Worm (Caenorhabditis elegans): Measurements from ENCODE around the gene K02D10.3.

K02D10.3 gene

DNA sequence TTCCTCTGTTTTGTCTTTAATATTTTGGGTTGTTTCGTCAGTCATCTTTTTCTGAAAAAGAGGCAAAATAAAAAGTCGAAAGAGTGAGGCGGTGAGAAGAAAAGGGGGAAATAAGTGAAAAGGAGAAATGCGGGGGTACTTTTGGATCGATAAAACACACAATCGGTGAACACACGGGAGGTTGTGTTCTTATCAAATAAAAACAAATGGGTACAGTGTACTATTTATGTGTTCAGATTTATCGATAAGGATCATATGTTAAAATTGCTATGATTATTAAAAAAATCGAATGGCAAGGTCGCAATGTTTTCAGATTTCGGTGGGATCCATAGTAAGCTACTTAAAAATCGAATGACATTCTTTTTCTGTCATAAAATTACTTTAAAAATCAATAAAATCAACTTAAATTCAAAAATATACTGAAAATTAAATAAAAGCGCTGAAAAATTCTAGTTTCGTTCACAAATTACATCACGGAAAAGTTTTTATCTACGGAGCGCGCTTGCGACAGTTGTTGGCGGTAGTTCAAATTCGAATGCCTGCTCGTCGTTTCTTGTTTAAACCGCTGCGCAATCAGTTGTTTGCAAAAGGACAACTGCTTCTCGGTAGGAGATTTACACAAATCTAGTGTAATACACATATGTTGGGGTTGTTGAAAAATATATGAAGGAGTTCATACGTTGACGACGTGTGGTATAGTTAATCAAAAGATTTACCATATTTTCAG, 37.7 kb upstream of the K02D10.3 start, which contains the start of gene prx-19:
Gene prx-19 (minus strand): TSS at position 51 of the 727 bp plus-strand sequence.
- TF ChIP-seq ama-1 (optimal IDR thresholded peaks at IDR 0.05), result no peak
- TF ChIP-seq nhr-77 (tag; optimal IDR thresholded peaks at IDR 0.05), result no peak
- peak in 1 of 2 experiments; percentile 39 for TF ChIP-seq unc-62 (GFP tag; optimal IDR thresholded peaks at IDR 0.05 in 1 of 2)
- no peak for TF ChIP-seq unc-62 (tag; optimal IDR thresholded peaks at IDR 0.05)
- no peak for TF ChIP-seq tag-97 (GFP tag; IDR thresholded peaks at IDR 0.05)
- TF ChIP-seq mes-2 (tag; optimal IDR thresholded peaks at IDR 0.05; ENCODE audit: poor library complexity, severe bottlenecking), result peak; percentile 48
- no peak for TF ChIP-seq duxl-1 (tag; optimal IDR thresholded peaks at IDR 0.05; ENCODE audit: poor library complexity)
- TF ChIP-seq snpc-1.2 (GFP tag; IDR thresholded peaks at IDR 0.05), result no peak
- TF ChIP-seq zip-11 (GFP tag; IDR thresholded peaks at IDR 0.05), result no peak
- TF ChIP-seq madf-5 (GFP tag; IDR thresholded peaks at IDR 0.05), result no peak
- no peak for TF ChIP-seq nhr-111 (GFP tag; optimal IDR thresholded peaks at IDR 0.05)
- TF ChIP-seq fkh-10 (GFP tag; optimal IDR thresholded peaks at IDR 0.05), result no peak
- TF ChIP-seq zfp-2 (tag; optimal IDR thresholded peaks at IDR 0.05), result no peak
- TF ChIP-seq rbr-2 (tag; optimal IDR thresholded peaks at IDR 0.05), result no peak
- no peak for TF ChIP-seq spr-3 (GFP tag; optimal IDR thresholded peaks at IDR 0.05)
- TF ChIP-seq dmd-6 (GFP tag; IDR thresholded peaks at IDR 0.05), result no peak; the same call in 1 of the 2 replicates
- TF ChIP-seq attf-4 (tag; optimal IDR thresholded peaks at IDR 0.05), result no peak
- TF ChIP-seq nhr-102 (tag; optimal IDR thresholded peaks at IDR 0.05), result no peak
- TF ChIP-seq F10B5.3 (tag; optimal IDR thresholded peaks at IDR 0.05), result no peak
- TF ChIP-seq nhr-11 (tag; optimal IDR thresholded peaks at IDR 0.05), result no peak
- TF ChIP-seq hif-1 (tag; optimal IDR thresholded peaks at IDR 0.05), result no peak
- no peak for TF ChIP-seq unc-130 (GFP tag; optimal IDR thresholded peaks at IDR 0.05)
- no peak for TF ChIP-seq R02D3.7 (tag; optimal IDR thresholded peaks at IDR 0.05)
- TF ChIP-seq lin-39 (tag; optimal IDR thresholded peaks at IDR 0.05), result no peak
- no peak for TF ChIP-seq pha-4 (GFP tag; IDR thresholded peaks at IDR 0.05)
- TF ChIP-seq pha-4 (tag; optimal IDR thresholded peaks at IDR 0.05), result no peak
- peak; percentile 8 for TF ChIP-seq hlh-11 (tag; optimal IDR thresholded peaks at IDR 0.05)
- no peak for TF ChIP-seq Y5F2A.4 (GFP tag; optimal IDR thresholded peaks at IDR 0.05)
- no peak for TF ChIP-seq ces-1 (GFP tag; optimal IDR thresholded peaks at IDR 0.05)
- TF ChIP-seq daf-16 (GFP tag; optimal IDR thresholded peaks at IDR 0.05), result no peak
- peak; percentile 13 for TF ChIP-seq daf-16 (tag; optimal IDR thresholded peaks at IDR 0.05)
- TF ChIP-seq mxl-3 (GFP tag; optimal IDR thresholded peaks at IDR 0.05), result no peak
- no peak for TF ChIP-seq Y48G9A.11 (GFP tag; IDR thresholded peaks at IDR 0.05)
- no peak for TF ChIP-seq ceh-62 (tag; optimal IDR thresholded peaks at IDR 0.05)
- TF ChIP-seq ZK546.5 (tag; optimal IDR thresholded peaks at IDR 0.05), result no peak
- TF ChIP-seq ztf-7 (tag; optimal IDR thresholded peaks at IDR 0.05), result no peak
- TF ChIP-seq F49E8.2 (tag; optimal IDR thresholded peaks at IDR 0.05; ENCODE audit: borderline replicate concordance), result no peak
- no peak for TF ChIP-seq nhr-6 (tag; optimal IDR thresholded peaks at IDR 0.05)
- no peak for TF ChIP-seq dmd-9 (GFP tag; IDR thresholded peaks at IDR 0.05)
- TF ChIP-seq mdt-29 (GFP tag; IDR thresholded peaks at IDR 0.05), result no peak
- TF ChIP-seq Y105C5A.15 (GFP tag; IDR thresholded peaks at IDR 0.05), result no peak
- TF ChIP-seq dmd-8 (GFP tag; IDR thresholded peaks at IDR 0.05), result no peak
- TF ChIP-seq skn-1 (tag; optimal IDR thresholded peaks at IDR 0.05), result no peak
- TF ChIP-seq lin-29 (GFP tag; IDR thresholded peaks at IDR 0.05), result no peak
- TF ChIP-seq mep-1 (tag; optimal IDR thresholded peaks at IDR 0.05), result no peak
- no peak for TF ChIP-seq T20F7.1 (GFP tag; optimal IDR thresholded peaks at IDR 0.05)
- TF ChIP-seq php-3 (GFP tag; IDR thresholded peaks at IDR 0.05), result no peak
- TF ChIP-seq ceh-44 (GFP tag; IDR thresholded peaks at IDR 0.05), result no peak
- TF ChIP-seq nhr-48 (tag; optimal IDR thresholded peaks at IDR 0.05), result no peak
- TF ChIP-seq lin-1 (GFP tag; IDR thresholded peaks at IDR 0.05), result no peak
- no peak for TF ChIP-seq aha-1 (tag)
- peak; percentile 49 for TF ChIP-seq nhr-28 (tag; optimal IDR thresholded peaks at IDR 0.05)

Measured in whole organism, L4 larva.